Fruit fly (Drosophila melanogaster): ENCODE data around the gene Acp26Ab.

Gene Acp26Ab

DNA sequence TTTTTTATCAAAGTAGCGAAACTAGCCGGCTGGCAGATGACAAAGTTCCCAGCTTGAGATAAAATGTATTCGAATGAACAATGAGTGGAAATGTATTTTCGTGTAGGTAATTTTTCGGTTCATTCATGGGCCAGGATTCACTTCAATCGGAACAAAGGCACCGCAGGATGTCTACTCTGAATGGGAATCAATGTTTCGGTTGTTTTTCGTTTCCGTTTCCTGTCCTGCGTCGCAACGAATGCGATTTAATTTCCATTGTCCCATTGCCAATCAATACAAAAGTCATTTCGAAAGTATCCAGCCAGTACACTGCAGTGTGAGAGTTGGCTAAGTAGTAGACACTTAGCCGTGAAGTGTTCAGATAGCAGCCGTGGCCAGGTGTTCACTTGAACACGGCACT is 2.1 kb downstream of the Acp26Ab start:
- no peak for TF ChIP-seq lz (GFP tag; optimal IDR thresholded peaks at IDR 0.05)
- no peak for TF ChIP-seq Eip75B (GFP tag; optimal IDR thresholded peaks at IDR 0.05)
- TF ChIP-seq CG7368 (GFP tag; optimal IDR thresholded peaks at IDR 0.05) = no peak
- TF ChIP-seq CG10669 (GFP tag; optimal IDR thresholded peaks at IDR 0.05) = no peak
- no peak for TF ChIP-seq Lpt (GFP tag; optimal IDR thresholded peaks at IDR 0.05)
- TF ChIP-seq CG8319 (GFP tag; optimal IDR thresholded peaks at IDR 0.05) = no peak
- TF ChIP-seq CG1621 (tag; optimal IDR thresholded peaks at IDR 0.05) = no peak
- TF ChIP-seq achi (GFP tag; optimal IDR thresholded peaks at IDR 0.05) = no peak
- no peak for TF ChIP-seq CG10631 (GFP tag; optimal IDR thresholded peaks at IDR 0.05)
- no peak for TF ChIP-seq cyc (GFP tag; optimal IDR thresholded peaks at IDR 0.05)
- TF ChIP-seq Hr38 (GFP tag; optimal IDR thresholded peaks at IDR 0.05) = no peak
- TF ChIP-seq pdm3 (GFP tag; optimal IDR thresholded peaks at IDR 0.05) = no peak
- TF ChIP-seq Eip78C (GFP tag) = no peak
- no peak for TF ChIP-seq CG11762 (GFP tag; optimal IDR thresholded peaks at IDR 0.05; ENCODE audit: insufficient read depth)
- TF ChIP-seq eg (GFP tag; IDR thresholded peaks at IDR 0.05) = no peak
- TF ChIP-seq Sox15 (GFP tag; optimal IDR thresholded peaks at IDR 0.05) = no peak
- TF ChIP-seq CG31627 (GFP tag; optimal IDR thresholded peaks at IDR 0.05) = no peak
- no peak for TF ChIP-seq CG8632 (GFP tag; optimal IDR thresholded peaks at IDR 0.05)
- TF ChIP-seq fd59A (GFP tag; optimal IDR thresholded peaks at IDR 0.05) = no peak
- TF ChIP-seq CG16779 (tag; optimal IDR thresholded peaks at IDR 0.05) = no peak

dm6 chr2L:5886955-5887354 is 5.7 kb downstream of the Acp26Ab start:
- TF ChIP-seq fkh (GFP tag; optimal IDR thresholded peaks at IDR 0.05) (peak; percentile 2), OdsH (GFP tag; optimal IDR thresholded peaks at IDR 0.05) (no peak)

dm6 chr2L:5885702-5886101 is 7.0 kb downstream of the Acp26Ab start, which contains the start of gene CG9029:
Gene CG9029 (plus strand): TSS chr2L:5886002.
- TF ChIP-seq CG31627 (GFP tag; optimal IDR thresholded peaks at IDR 0.05) (no peak), CG32006 (GFP tag; optimal IDR thresholded peaks at IDR 0.05) (no peak), CG3032 (tag; optimal IDR thresholded peaks at IDR 0.05) (no peak), pdm3 (GFP tag; optimal IDR thresholded peaks at IDR 0.05) (no peak), CG10669 (GFP tag; optimal IDR thresholded peaks at IDR 0.05) (no peak), CG9139 (GFP tag; optimal IDR thresholded peaks at IDR 0.05) (no peak), Gug (GFP tag; IDR thresholded peaks at IDR 0.05) (no peak), CG4318 (GFP tag; optimal IDR thresholded peaks at IDR 0.05) (no peak), CG10631 (GFP tag; optimal IDR thresholded peaks at IDR 0.05) (no peak), net (GFP tag; optimal IDR thresholded peaks at IDR 0.05) (no peak), CG8632 (GFP tag; optimal IDR thresholded peaks at IDR 0.05) (no peak), Sox102F (GFP tag; optimal IDR thresholded peaks at IDR 0.05) (no peak), achi (GFP tag; optimal IDR thresholded peaks at IDR 0.05) (no peak), cyc (GFP tag; optimal IDR thresholded peaks at IDR 0.05) (no peak), fd85E (GFP tag; optimal IDR thresholded peaks at IDR 0.05) (no peak), Hr39 (GFP tag; optimal IDR thresholded peaks at IDR 0.05) (no peak), Sox14 (GFP tag; optimal IDR thresholded peaks at IDR 0.05) (no peak), svp (GFP tag) (no peak), CG6276 (GFP tag; optimal IDR thresholded peaks at IDR 0.05) (no peak)

- TF ChIP-seq topi (GFP tag; optimal IDR thresholded peaks at IDR 0.05) (no peak), CG34406 (GFP tag; optimal IDR thresholded peaks at IDR 0.05) (no peak)
These were observed 8.0 kb downstream of the Acp26Ab start, which contains the start of the genes Sfp26Ac and CG43185 for dm6 chr2L:5884674-5885073. Gene Sfp26Ac (minus strand): TSS chr2L:5884774. Gene CG43185 (plus strand): TSS chr2L:5884888.

- no peak for TF ChIP-seq cyc (GFP tag; optimal IDR thresholded peaks at IDR 0.05)
- TF ChIP-seq spab (GFP tag; optimal IDR thresholded peaks at IDR 0.05) = no peak
- TF ChIP-seq OdsH (GFP tag; optimal IDR thresholded peaks at IDR 0.05) = no peak
- no peak for TF ChIP-seq CG11294 (GFP tag; IDR thresholded peaks at IDR 0.05)
- no peak for TF ChIP-seq Eip93F (GFP tag; optimal IDR thresholded peaks at IDR 0.05)
- no peak for TF ChIP-seq Hr4 (GFP tag; optimal IDR thresholded peaks at IDR 0.05)
These were observed 9.2 kb downstream of the Acp26Ab start, which contains the start of gene CG44574 for dm6 chr2L:5883441-5883840. Gene CG44574 (plus strand): TSS chr2L:5883741.

Data from whole organism, prepupa.